Fruit fly (Drosophila melanogaster): Measurements from ENCODE around the gene CG14456.

CG14456 gene

dm6 chr3L:22717137-22717767 is 30.2 kb downstream of the CG14456 start, which contains the start of the genes ArfGAP3 and CG32452 (continued):
- TF ChIP-seq CG11247 (GFP tag; IDR thresholded peaks at IDR 0.05) (peak; percentile 80), CG15601 (tag; optimal IDR thresholded peaks at IDR 0.05) (peak; percentile 77), zen2 (GFP tag; IDR thresholded peaks at IDR 0.05; ENCODE audit: partially characterized antibody) (peak; percentile 27; the same call in 2 of the 3 replicates), pzg (GFP tag; optimal IDR thresholded peaks at IDR 0.05) (peak; percentile 76), CG11723 (GFP tag; optimal IDR thresholded peaks at IDR 0.05) (peak; percentile 37), gsb (GFP tag; IDR thresholded peaks at IDR 0.05) (0 out of 2 replicates have a peak, but pooled peaks have one; percentile 30), CG14014 (GFP tag; IDR thresholded peaks at IDR 0.05) (peak; percentile 65), Med (GFP tag) (peak; percentile 92), sqz (GFP tag; optimal IDR thresholded peaks at IDR 0.05) (no peak), Oaz (GFP tag; IDR thresholded peaks at IDR 0.05) (peak; percentile 70), ken (GFP tag; IDR thresholded peaks at IDR 0.05) (peak; percentile 58; the same call in 1 of the 3 replicates), klu (GFP tag; IDR thresholded peaks at IDR 0.05) (peak; percentile 63; the same call in 1 of the 2 replicates), h (optimal IDR thresholded peaks at IDR 0.05) (no peak), CG10565 (GFP tag; optimal IDR thresholded peaks at IDR 0.05) (no peak), CG34376 (GFP tag; optimal IDR thresholded peaks at IDR 0.05) (peak; percentile 55), kah (GFP tag; optimal IDR thresholded peaks at IDR 0.05) (peak; percentile 61), CG30020 (tag; optimal IDR thresholded peaks at IDR 0.05) (peak; percentile 81), CG17612 (GFP tag; IDR thresholded peaks at IDR 0.05) (0 out of 2 replicates have a peak, but pooled peaks have one; percentile 22), CG11093 (GFP tag; IDR thresholded peaks at IDR 0.05) (peak; percentile 47; the same call in 1 of the 3 replicates), en (GFP tag; optimal IDR thresholded peaks at IDR 0.05) (peak; percentile 5), CG9437 (GFP tag; optimal IDR thresholded peaks at IDR 0.05) (peak; percentile 81), CG12659 (GFP tag; optimal IDR thresholded peaks at IDR 0.05) (peak; percentile 81), HLH54F (GFP tag; optimal IDR thresholded peaks at IDR 0.05) (peak; percentile 68), hb (GFP tag; IDR thresholded peaks at IDR 0.05; ENCODE audit: partially characterized antibody) (no peak), hkb (optimal IDR thresholded peaks at IDR 0.05) (no peak), hkb (GFP tag; IDR thresholded peaks at IDR 0.05) (peak; percentile 73), lbe (GFP tag; optimal IDR thresholded peaks at IDR 0.05) (peak; percentile 31), Ssrp (tag; optimal IDR thresholded peaks at IDR 0.05) (peak; percentile 63), phol (tag; optimal IDR thresholded peaks at IDR 0.05) (peak; percentile 80), CG4854 (GFP tag; optimal IDR thresholded peaks at IDR 0.05) (no peak), vnd (GFP tag; IDR thresholded peaks at IDR 0.05; ENCODE audit: partially characterized antibody) (peak; percentile 58; the same call in 1 of the 3 replicates), CG8944 (GFP tag; optimal IDR thresholded peaks at IDR 0.05) (peak; percentile 24), wor (GFP tag; IDR thresholded peaks at IDR 0.05) (peak; percentile 52), CG9797 (GFP tag; optimal IDR thresholded peaks at IDR 0.05) (peak; percentile 22), sr (GFP tag; IDR thresholded peaks at IDR 0.05) (no peak), aop (GFP tag; IDR thresholded peaks at IDR 0.05) (0 out of 2 replicates have a peak, but pooled peaks have one; percentile 23), CG32772 (GFP tag; IDR thresholded peaks at IDR 0.05) (0 out of 2 replicates have a peak, but pooled peaks have one; percentile 41), CG9932 (GFP tag; IDR thresholded peaks at IDR 0.05) (peak; percentile 90), Awh (GFP tag; IDR thresholded peaks at IDR 0.05) (no peak; the same call in 1 of the 2 replicates), da (GFP tag; optimal IDR thresholded peaks at IDR 0.05) (peak; percentile 35), br (optimal IDR thresholded peaks at IDR 0.05) (no peak), ATbp (GFP tag; optimal IDR thresholded peaks at IDR 0.05) (peak; percentile 29), sens (GFP tag) (peak; percentile 93), Hmr (GFP tag; optimal IDR thresholded peaks at IDR 0.05) (peak; percentile 72), Dip2 (GFP tag; IDR thresholded peaks at IDR 0.05) (no peak), repo (GFP tag; optimal IDR thresholded peaks at IDR 0.05) (no peak), CG2712 (tag; optimal IDR thresholded peaks at IDR 0.05) (peak; percentile 80), tgo (GFP tag; IDR thresholded peaks at IDR 0.05) (peak; percentile 61; the same call in 2 of the 3 replicates), CG34422 (GFP tag; IDR thresholded peaks at IDR 0.05) (peak; percentile 47; the same call in 2 of the 3 replicates), CrebB (tag; optimal IDR thresholded peaks at IDR 0.05) (peak; percentile 50), bab2 (GFP tag; optimal IDR thresholded peaks at IDR 0.05) (peak; percentile 67)
